Fruit fly (Drosophila melanogaster): ENCODE measurements around the gene kmg.

Gene kmg

dm6 chr2L:13176701-13177249, 16.4 kb downstream of the kmg start, which contains the start of the genes Sfmbt and CG5439 (continued):
- TF ChIP-seq CG13624 (GFP tag; optimal IDR thresholded peaks at IDR 0.05) (peak; percentile 82), pan (optimal IDR thresholded peaks at IDR 0.05) (no peak), pan (GFP tag; optimal IDR thresholded peaks at IDR 0.05 in 1 of 2, IDR thresholded peaks at IDR 0.05 in 1 of 2) (peak in 1 of 2 experiments; percentile 15), CHES-1-like (GFP tag; optimal IDR thresholded peaks at IDR 0.05) (peak; percentile 81), CG11085 (GFP tag; IDR thresholded peaks at IDR 0.05) (peak; percentile 72), stwl (tag; optimal IDR thresholded peaks at IDR 0.05) (peak; percentile 91), nerfin-2 (GFP tag; IDR thresholded peaks at IDR 0.05; ENCODE audit: partially characterized antibody) (peak; percentile 56; the same call in 1 of the 2 replicates), pho (GFP tag; optimal IDR thresholded peaks at IDR 0.05) (peak; percentile 88), ato (GFP tag; IDR thresholded peaks at IDR 0.05; ENCODE audit: partially characterized antibody) (peak; percentile 43), NK7.1 (GFP tag; optimal IDR thresholded peaks at IDR 0.05) (peak; percentile 52), CG16863 (GFP tag; optimal IDR thresholded peaks at IDR 0.05) (peak; percentile 69), CG11247 (GFP tag; IDR thresholded peaks at IDR 0.05) (peak; percentile 61), H2.0 (GFP tag; IDR thresholded peaks at IDR 0.05) (peak; percentile 38), toy (GFP tag; IDR thresholded peaks at IDR 0.05) (no peak), chinmo (GFP tag; IDR thresholded peaks at IDR 0.05; ENCODE audit: partially characterized antibody) (no peak), CG8290 (GFP tag; optimal IDR thresholded peaks at IDR 0.05) (peak; percentile 75), CG8290 (tag; optimal IDR thresholded peaks at IDR 0.05) (peak in 1 of 2 experiments; percentile 58), lab (GFP tag; optimal IDR thresholded peaks at IDR 0.05) (no peak), Atf-2 (GFP tag; optimal IDR thresholded peaks at IDR 0.05) (peak; percentile 66), CG42726 (GFP tag; IDR thresholded peaks at IDR 0.05; ENCODE audit: partially characterized antibody) (peak; percentile 49; the same call in 1 of the 2 replicates), CG3163 (GFP tag; optimal IDR thresholded peaks at IDR 0.05) (peak; percentile 60), CG2889 (GFP tag; IDR thresholded peaks at IDR 0.05) (no peak), Atf6 (GFP tag; IDR thresholded peaks at IDR 0.05) (peak; percentile 53; the same call in 1 of the 2 replicates), crp (GFP tag; optimal IDR thresholded peaks at IDR 0.05) (peak in 1 of 2 experiments; percentile 69), Ptx1 (GFP tag; IDR thresholded peaks at IDR 0.05) (peak; percentile 67), CG31388 (GFP tag; optimal IDR thresholded peaks at IDR 0.05) (peak; percentile 52), CTCF (GFP tag; optimal IDR thresholded peaks at IDR 0.05) (peak; percentile 10), gcm2 (GFP tag; optimal IDR thresholded peaks at IDR 0.05) (no peak), gro (GFP tag; optimal IDR thresholded peaks at IDR 0.05) (peak; percentile 17), CG17612 (GFP tag; IDR thresholded peaks at IDR 0.05) (peak; percentile 45; the same call in 1 of the 2 replicates), CG1529 (GFP tag; optimal IDR thresholded peaks at IDR 0.05) (no peak), Hr39 (optimal IDR thresholded peaks at IDR 0.05) (no peak), CG18262 (tag; optimal IDR thresholded peaks at IDR 0.05) (peak; percentile 79), gsb (GFP tag; IDR thresholded peaks at IDR 0.05) (0 out of 2 replicates have a peak, but pooled peaks have one; percentile 12), Mes4 (GFP tag; optimal IDR thresholded peaks at IDR 0.05) (peak; percentile 68), CG10462 (GFP tag; optimal IDR thresholded peaks at IDR 0.05) (peak; percentile 46), cas (GFP tag; IDR thresholded peaks at IDR 0.05) (peak; percentile 44; the same call in 1 of the 2 replicates), bbx (GFP tag; IDR thresholded peaks at IDR 0.05; ENCODE audit: partially characterized antibody) (no peak), gem (tag; optimal IDR thresholded peaks at IDR 0.05) (no peak), MESR4 (GFP tag; optimal IDR thresholded peaks at IDR 0.05) (no peak), CG4360 (GFP tag; IDR thresholded peaks at IDR 0.05) (no peak), wor (GFP tag; IDR thresholded peaks at IDR 0.05) (0 out of 2 replicates have a peak, but pooled peaks have one; percentile 28), CG17568 (GFP tag; optimal IDR thresholded peaks at IDR 0.05) (no peak), CG3065 (GFP tag; optimal IDR thresholded peaks at IDR 0.05) (peak; percentile 74), Xbp1 (GFP tag; optimal IDR thresholded peaks at IDR 0.05) (peak; percentile 87), scrt (GFP tag; optimal IDR thresholded peaks at IDR 0.05) (no peak), CG32532 (GFP tag; IDR thresholded peaks at IDR 0.05) (peak; percentile 77), Rx (GFP tag; IDR thresholded peaks at IDR 0.05) (no peak; the same call in 1 of the 2 replicates), CG12659 (GFP tag; optimal IDR thresholded peaks at IDR 0.05) (peak; percentile 94), Lim3 (GFP tag; IDR thresholded peaks at IDR 0.05) (no peak), CG2120 (GFP tag; optimal IDR thresholded peaks at IDR 0.05) (peak; percentile 92), klu (GFP tag; IDR thresholded peaks at IDR 0.05) (peak; percentile 65; the same call in 1 of the 2 replicates)

Data from whole organism, embryonic.